Fruit fly (Drosophila melanogaster) whole organism, prepupa: ENCODE results near the gene Rpn7.

ENCODE experiments used
- CG9139 ChIP-seq: fragments of 200-800 bp; sonication (Bioruptor generic); optimal IDR thresholded peaks from 3 replicates; lab custom pipeline; 2017; ENCODE audit warnings: missing biosample characterization, mild to moderate bottlenecking, missing genetic modification characterization
- Sox102F ChIP-seq: fragments of 200-800 bp; sonication (Bioruptor generic); optimal IDR thresholded peaks from 2 replicates; lab custom pipeline; 2016; ENCODE audit warnings: missing biosample characterization, mild to moderate bottlenecking, missing genetic modification characterization
- pdm3 ChIP-seq: fragments of 200-800 bp; sonication (Bioruptor generic); optimal IDR thresholded peaks from 3 replicates; lab custom pipeline; 2016; ENCODE audit warnings: missing biosample characterization, missing genetic modification characterization

dm6 chr3R:22488855-22489254, 27.0 kb upstream of the Rpn7 start, which contains the start of gene CG5376:
- TF ChIP-seq pdm3 (GFP tag; lab: Kevin White, UChicago) = no peak
- no peak for TF ChIP-seq Sox102F (GFP tag; lab: Kevin White, UChicago)
- TF ChIP-seq CG9139 (GFP tag; lab: Kevin White, UChicago) = no peak
